Worm (Caenorhabditis elegans) whole organism, L3 larva: ENCODE measurements around the gene prx-2.
A peak's percentile ranks its signal among the peaks of the same experiment; 100 is the strongest.

Experiments
- aly-2 ChIP-seq: fragments of 150-350 bp; optimal IDR thresholded peaks from 2 replicates; lab custom pipeline; 2014; ENCODE audit warnings: missing biosample characterization, missing genetic modification characterization
- ama-1 ChIP-seq: fragments of 150-350 bp; optimal IDR thresholded peaks from 2 replicates; lab custom pipeline; 2018
- ceh-9 ChIP-seq: sonication (generic microtip); optimal IDR thresholded peaks from 2 replicates; lab custom pipeline; 2018; ENCODE audit warnings: missing biosample characterization, missing genetic modification characterization
- daf-12 ChIP-seq: fragments of 150-350 bp; optimal IDR thresholded peaks from 2 replicates; lab custom pipeline; 2014; ENCODE audit warnings: missing biosample characterization, missing genetic modification reagents, missing genetic modification characterization
- egl-27 ChIP-seq: sonication (generic microtip); optimal IDR thresholded peaks from 4 replicates; lab custom pipeline; 2017; ENCODE audit warnings: missing biosample characterization, missing genetic modification reagents, missing genetic modification characterization
- egl-5 ChIP-seq: fragments of 150-350 bp; optimal IDR thresholded peaks from 2 replicates; lab custom pipeline; 2017; ENCODE audit warnings: missing biosample characterization, missing genetic modification reagents, missing genetic modification characterization, inconsistent platforms
- elt-1 ChIP-seq: fragments of 150-350 bp; optimal IDR thresholded peaks from 2 replicates; lab custom pipeline; 2014; ENCODE audit warnings: missing biosample characterization, missing genetic modification characterization
- elt-2 ChIP-seq: sonication (generic microtip); optimal IDR thresholded peaks from 2 replicates; lab custom pipeline; 2016; ENCODE audit warnings: missing genetic modification reagents, mild to moderate bottlenecking, missing genetic modification characterization, missing compliant biosample characterization
- elt-3 ChIP-seq, 3 experiments: fragments of 150-350 bp in 1 of 3; sonication (generic microtip) in 2 of 3; optimal IDR thresholded peaks; 2 replicates in 2 of 3; 4 replicates in 1 of 3; lab custom pipeline; 2014 to 2017; ENCODE audit warnings: missing biosample characterization in 3 of 3, missing genetic modification characterization in 3 of 3
- eor-1 ChIP-seq, 2 experiments: fragments of 150-350 bp; optimal IDR thresholded peaks; 2 replicates each; lab custom pipeline; 2014 to 2018; ENCODE audit warnings: missing biosample characterization in 2 of 2, missing genetic modification characterization in 2 of 2
- fkh-10 ChIP-seq: sonication (generic microtip); optimal IDR thresholded peaks from 2 replicates; lab custom pipeline; 2017; ENCODE audit warnings: missing biosample characterization, missing genetic modification reagents, missing genetic modification characterization
- fos-1 ChIP-seq: fragments of 150-350 bp; optimal IDR thresholded peaks from 2 replicates; lab custom pipeline; 2014; ENCODE audit warnings: missing biosample characterization, missing genetic modification characterization
- hmg-11 ChIP-seq: sonication (generic microtip); optimal IDR thresholded peaks from 2 replicates; lab custom pipeline; 2016; ENCODE audit warnings: missing genetic modification characterization, missing compliant biosample characterization
- jun-1 ChIP-seq: fragments of 150-350 bp; optimal IDR thresholded peaks from 2 replicates; lab custom pipeline; 2014; ENCODE audit warnings: missing biosample characterization, missing genetic modification reagents, missing genetic modification characterization
- lin-15B ChIP-seq: fragments of 150-350 bp; optimal IDR thresholded peaks from 2 replicates; lab custom pipeline; 2014; ENCODE audit warnings: missing biosample characterization, missing genetic modification characterization
- lin-39 ChIP-seq: fragments of 150-350 bp; optimal IDR thresholded peaks from 2 replicates; lab custom pipeline; 2018; ENCODE audit warnings: missing biosample characterization, missing genetic modification reagents, missing genetic modification characterization
- lsy-12 ChIP-seq: sonication (generic microtip); optimal IDR thresholded peaks from 2 replicates; lab custom pipeline; 2016; ENCODE audit warnings: mild to moderate bottlenecking, missing genetic modification characterization, missing compliant biosample characterization
- mml-1 ChIP-seq: fragments of 150-350 bp; sonication (generic microtip); optimal IDR thresholded peaks from 3 replicates; lab custom pipeline; 2014; ENCODE audit warnings: missing biosample characterization, missing genetic modification characterization
- nfya-1 ChIP-seq: sonication (generic microtip); optimal IDR thresholded peaks from 2 replicates; lab custom pipeline; 2017; ENCODE audit warnings: missing genetic modification characterization, mild to moderate bottlenecking, missing compliant biosample characterization, antibody characterized with exemption, moderate library complexity; ENCODE audit not compliant: insufficient read depth
- nhr-12 ChIP-seq: fragments of 150-350 bp; optimal IDR thresholded peaks from 2 replicates; lab custom pipeline; 2014; ENCODE audit warnings: missing biosample characterization, missing genetic modification characterization
- nhr-23 ChIP-seq: fragments of 150-350 bp; optimal IDR thresholded peaks from 2 replicates; lab custom pipeline; 2014; ENCODE audit warnings: missing biosample characterization, missing genetic modification reagents, missing genetic modification characterization
- nhr-237 ChIP-seq: fragments of 150-350 bp; optimal IDR thresholded peaks from 2 replicates; lab custom pipeline; 2014; ENCODE audit warnings: missing biosample characterization, missing genetic modification characterization
- nhr-25 ChIP-seq: sonication (generic microtip); optimal IDR thresholded peaks from 2 replicates; lab custom pipeline; 2017; ENCODE audit warnings: missing biosample characterization, missing genetic modification characterization
- nhr-28 ChIP-seq: fragments of 150-350 bp; optimal IDR thresholded peaks from 2 replicates; lab custom pipeline; 2014; ENCODE audit warnings: missing biosample characterization, missing genetic modification characterization
- nhr-76 ChIP-seq: fragments of 150-350 bp; sonication (generic microtip); optimal IDR thresholded peaks from 5 replicates; lab custom pipeline; 2014; ENCODE audit warnings: missing biosample characterization, missing genetic modification characterization
- nhr-77 ChIP-seq: fragments of 150-350 bp; optimal IDR thresholded peaks from 2 replicates; lab custom pipeline; 2014; ENCODE audit warnings: missing biosample characterization, missing genetic modification characterization
- pha-4 ChIP-seq: fragments of 150-350 bp; optimal IDR thresholded peaks from 2 replicates; lab custom pipeline; 2014; ENCODE audit warnings: missing biosample characterization, missing genetic modification reagents, missing genetic modification characterization
- pqm-1 ChIP-seq: fragments of 150-350 bp; optimal IDR thresholded peaks from 2 replicates; lab custom pipeline; 2017; ENCODE audit warnings: missing biosample characterization, missing genetic modification characterization, inconsistent platforms
- sea-2 ChIP-seq: fragments of 150-350 bp; sonication (generic microtip); optimal IDR thresholded peaks from 4 replicates; lab custom pipeline; 2014; ENCODE audit warnings: missing biosample characterization, missing genetic modification reagents, missing genetic modification characterization
- snpc-4 ChIP-seq: fragments of 150-350 bp; optimal IDR thresholded peaks from 2 replicates; lab custom pipeline; 2014; ENCODE audit warnings: missing biosample characterization, missing genetic modification characterization
- unc-62 ChIP-seq: fragments of 150-350 bp; sonication (generic microtip); optimal IDR thresholded peaks from 4 replicates; lab custom pipeline; 2014; ENCODE audit warnings: missing biosample characterization, missing genetic modification reagents, missing genetic modification characterization

prx-2 gene

DNA sequence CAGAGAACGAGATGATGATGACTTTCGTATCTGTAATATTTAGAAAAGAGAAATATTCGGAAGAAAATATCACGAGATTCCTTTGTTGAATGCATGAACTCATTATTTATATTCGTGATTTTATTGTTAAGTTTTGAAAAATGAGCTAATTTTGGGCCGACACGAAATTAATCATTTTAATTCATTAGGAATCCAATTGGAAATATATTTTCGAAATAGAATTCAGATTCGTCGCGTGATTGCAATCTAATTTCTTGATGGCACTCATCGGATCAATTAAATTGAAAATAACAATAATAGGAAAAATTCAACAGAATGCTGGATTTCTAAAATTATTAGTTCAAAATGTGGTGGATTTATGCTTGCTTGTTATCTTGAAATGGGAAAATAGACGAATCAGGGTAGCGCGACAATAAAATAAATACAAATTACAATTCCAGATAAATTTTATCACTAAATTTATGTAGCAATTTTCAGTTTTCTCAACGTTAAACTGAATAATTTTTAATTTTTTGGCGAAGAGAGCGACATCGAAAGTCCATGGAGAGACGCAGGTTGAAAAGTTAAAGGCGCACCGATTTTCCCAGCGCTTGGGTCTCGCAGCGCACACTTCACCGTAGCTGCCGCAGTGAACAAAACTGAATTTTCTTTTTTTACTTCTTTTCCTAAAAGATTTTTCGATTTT lies 42.1 kb upstream of the prx-2 start (continued):
- TF ChIP-seq fos-1 (no peak), elt-1 (tag; lab: Kevin White, UChicago) (no peak)

DNA sequence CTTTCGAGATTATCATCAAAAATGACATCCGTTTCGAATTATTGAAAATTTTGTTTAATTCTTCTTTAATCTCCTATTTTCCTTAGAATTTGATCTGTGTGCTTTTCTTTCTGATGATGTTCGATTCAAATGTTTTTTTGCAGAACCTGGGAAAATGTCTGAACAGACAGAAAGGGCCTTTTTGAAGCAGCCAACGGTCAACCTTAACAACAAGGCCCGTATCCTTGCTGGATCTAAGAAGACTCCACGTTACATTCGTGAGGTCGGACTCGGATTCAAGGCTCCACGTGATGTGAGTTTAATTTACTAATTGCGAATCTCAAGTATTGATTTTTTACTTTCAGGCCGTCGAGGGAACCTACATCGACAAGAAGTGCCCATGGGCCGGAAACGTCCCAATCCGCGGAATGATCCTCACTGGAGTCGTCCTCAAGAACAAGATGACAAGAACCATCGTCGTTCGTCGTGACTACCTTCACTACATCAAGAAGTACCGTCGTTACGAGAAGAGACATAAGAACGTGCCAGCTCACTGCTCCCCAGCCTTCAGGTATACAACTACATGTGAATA lies 41.3 kb upstream of the prx-2 start, which contains the start of gene rps-11:
rps-11 (plus strand) TSS at position 144 of the 571 bp plus-strand sequence.
- TF ChIP-seq elt-3 (tag; optimal IDR thresholded peaks at IDR 0.05; lab: Kevin White, UChicago) (no peak), fkh-10 (GFP tag; lab: Kevin White, UChicago) (no peak), eor-1 (tag; optimal IDR thresholded peaks at IDR 0.05; lab: Kevin White, UChicago) (no peak), nhr-77 (tag; lab: Kevin White, UChicago) (no peak), ama-1 (lab: Kevin White, UChicago) (no peak), daf-12 (tag; lab: Kevin White, UChicago) (no peak), sea-2 (GFP tag; lab: Kevin White, UChicago) (no peak), lsy-12 (tag; lab: Kevin White, UChicago) (no peak), ceh-9 (tag; lab: Kevin White, UChicago) (no peak), hmg-11 (tag; lab: Kevin White, UChicago) (no peak), mml-1 (no peak), nfya-1 (tag; lab: Kevin White, UChicago) (no peak)
- TF ChIP-seq, all 47 proteins: peak for 0

DNA sequence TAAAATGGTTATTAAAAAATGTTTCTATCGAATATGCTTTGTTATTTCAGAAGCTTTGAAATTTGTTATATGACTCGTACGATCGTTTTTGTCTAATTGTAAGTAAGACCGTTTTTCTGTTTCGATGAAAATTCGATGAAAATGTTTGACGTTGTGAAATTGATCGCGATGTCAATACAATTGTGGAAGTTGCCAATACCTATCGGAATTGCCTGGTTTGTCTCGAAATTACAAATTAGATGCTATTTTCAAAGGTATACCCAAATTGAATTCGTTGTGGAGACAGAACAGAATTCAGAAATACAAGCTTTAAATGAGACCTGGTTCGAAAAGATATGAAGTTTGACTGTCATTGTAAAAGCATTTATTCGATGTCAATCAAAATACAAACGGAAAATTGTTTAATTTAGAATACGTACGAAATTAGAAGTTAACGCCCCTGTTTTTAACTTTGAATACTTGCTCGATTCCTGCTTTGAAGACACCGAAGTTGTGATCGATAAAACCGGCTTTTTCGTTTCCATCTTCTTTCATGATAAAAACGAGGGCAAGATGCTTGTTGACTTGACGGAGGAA lies 40.6 kb upstream of the prx-2 start:
- TF ChIP-seq unc-62 (GFP tag; lab: Kevin White, UChicago) (no peak), jun-1 (tag; lab: Kevin White, UChicago) (no peak), mml-1 (no peak), nhr-28 (no peak), daf-12 (tag; lab: Kevin White, UChicago) (no peak), nhr-25 (tag; lab: Kevin White, UChicago) (no peak), aly-2 (tag; lab: Kevin White, UChicago) (no peak), nhr-76 (no peak), elt-3 (tag; optimal IDR thresholded peaks at IDR 0.05; lab: Kevin White, UChicago) (no peak), pqm-1 (tag; lab: Kevin White, UChicago) (no peak), nfya-1 (tag; lab: Kevin White, UChicago) (no peak)

DNA sequence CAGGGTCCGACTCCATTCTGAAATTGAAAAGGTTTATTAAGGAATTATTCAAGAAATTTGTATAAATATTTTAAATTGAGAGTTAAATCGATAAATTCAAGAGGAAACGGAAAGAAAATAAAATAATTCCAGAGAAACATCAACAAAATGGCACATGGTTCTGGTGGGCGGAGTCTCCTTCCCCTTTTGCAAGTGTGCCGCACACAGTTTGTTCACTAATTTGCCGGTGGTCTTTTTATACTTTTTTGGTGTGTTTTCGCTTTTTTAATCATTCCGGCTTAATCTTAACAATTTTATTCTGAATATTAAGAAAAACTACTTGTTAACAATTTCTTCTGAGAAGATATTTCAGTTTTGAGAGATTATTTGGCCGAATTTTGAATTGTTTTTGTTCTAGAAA lies 39.0 kb upstream of the prx-2 start, which contains the start of the genes ragc-1 and Y24F12A.1:
ragc-1 (minus strand) TSS at position 25 of the 400 bp plus-strand sequence.
Y24F12A.1 (plus strand) TSS at position 346 of the 400 bp plus-strand sequence.
- peak; percentile 84 for TF ChIP-seq pha-4
- peak; percentile 19 for TF ChIP-seq nhr-23 (tag; lab: Kevin White, UChicago)
- no peak for TF ChIP-seq nhr-237
- TF ChIP-seq jun-1 (tag; lab: Kevin White, UChicago) = no peak
- TF ChIP-seq mml-1 = no peak
- TF ChIP-seq nfya-1 (tag; lab: Kevin White, UChicago) = peak; percentile 59
- TF ChIP-seq egl-5 = peak; percentile 42
- peak; percentile 42 for TF ChIP-seq lin-15B (tag; lab: Kevin White, UChicago)
- TF ChIP-seq snpc-4 (tag; lab: Kevin White, UChicago) = peak; percentile 71
- no peak for TF ChIP-seq nhr-12 (tag; lab: Kevin White, UChicago)
- TF ChIP-seq egl-27 (tag; lab: Kevin White, UChicago) = no peak
- peak; percentile 37 for TF ChIP-seq lin-39 (tag; lab: Kevin White, UChicago)
- peak; percentile 47 for TF ChIP-seq elt-2 (tag; lab: Kevin White, UChicago)

DNA sequence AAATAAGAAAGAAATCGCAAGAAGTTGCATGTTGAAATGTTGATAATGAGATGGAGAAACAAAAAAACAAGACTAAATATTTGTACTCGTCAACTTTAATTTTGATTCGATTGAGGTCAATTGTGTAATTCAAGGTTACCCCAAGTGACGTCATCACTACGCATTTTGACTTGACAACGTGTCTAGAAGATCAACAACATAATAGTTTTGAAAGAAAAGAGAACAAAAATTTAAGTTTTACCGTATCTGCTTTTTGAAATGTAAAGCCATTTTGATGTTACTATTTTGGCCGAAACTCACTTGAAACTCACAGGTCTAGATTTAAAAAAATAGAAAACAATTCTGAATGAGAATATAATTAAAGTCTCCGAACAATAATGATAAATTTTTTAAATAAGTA lies 23.0 kb upstream of the prx-2 start, which contains the start of gene dsl-5:
dsl-5 (minus strand) TSS at position 101 of the 400 bp plus-strand sequence.
- peak; percentile 12 for TF ChIP-seq nhr-25 (tag; lab: Kevin White, UChicago)
- TF ChIP-seq aly-2 (tag; lab: Kevin White, UChicago) = no peak
- TF ChIP-seq, all 47 proteins: peak for 1
